Worm (Caenorhabditis elegans): ENCODE data around the gene dnpp-1.

dnpp-1 gene

ce11 chrIII:5879291-5879968 is 15.8 kb upstream of the dnpp-1 start, which contains the start of gene hpo-10:
hpo-10 (plus strand) TSS chrIII:5879489.
- TF ChIP-seq ceh-39 (tag; optimal IDR thresholded peaks at IDR 0.05) (peak; percentile 52), nhr-76 (tag; optimal IDR thresholded peaks at IDR 0.05) (no peak), snpc-4 (tag; optimal IDR thresholded peaks at IDR 0.05) (no peak), nhr-28 (tag; optimal IDR thresholded peaks at IDR 0.05) (no peak), mep-1 (tag; optimal IDR thresholded peaks at IDR 0.05) (no peak), sptf-1 (tag; optimal IDR thresholded peaks at IDR 0.05) (no peak), flh-1 (GFP tag; optimal IDR thresholded peaks at IDR 0.05) (no peak), lin-32 (GFP tag; optimal IDR thresholded peaks at IDR 0.05) (no peak), ham-2 (GFP tag; optimal IDR thresholded peaks at IDR 0.05) (no peak), hlh-1 (tag; optimal IDR thresholded peaks at IDR 0.05) (no peak), unc-62 (GFP tag; optimal IDR thresholded peaks at IDR 0.05) (no peak), pha-4 (tag; optimal IDR thresholded peaks at IDR 0.05) (no peak), nhr-12 (tag; optimal IDR thresholded peaks at IDR 0.05) (no peak), nhr-2 (tag; optimal IDR thresholded peaks at IDR 0.05) (no peak), bed-3 (GFP tag; optimal IDR thresholded peaks at IDR 0.05) (no peak), ces-1 (GFP tag; optimal IDR thresholded peaks at IDR 0.05) (peak; percentile 31)

- TF ChIP-seq lsy-2 (tag; optimal IDR thresholded peaks at IDR 0.05): peak; percentile 62
- no peak for TF ChIP-seq drap-1 (GFP tag; optimal IDR thresholded peaks at IDR 0.05)
Measured at ce11 chrIII:5878215-5878614, 14.6 kb upstream of the dnpp-1 start, which contains the start of the genes mig-21 and F01F1.2. mig-21 (minus strand) TSS chrIII:5878380. F01F1.2 (plus strand) TSS chrIII:5878554.

- TF ChIP-seq lin-13 (tag; optimal IDR thresholded peaks at IDR 0.05) (no peak), nhr-76 (tag; optimal IDR thresholded peaks at IDR 0.05) (no peak), elt-1 (tag; optimal IDR thresholded peaks at IDR 0.05; ENCODE audit: borderline replicate concordance, insufficient read depth) (no peak), sem-2 (GFP tag; optimal IDR thresholded peaks at IDR 0.05) (no peak), ces-1 (GFP tag; optimal IDR thresholded peaks at IDR 0.05) (no peak), ceh-39 (tag; optimal IDR thresholded peaks at IDR 0.05) (no peak), snpc-4 (tag; optimal IDR thresholded peaks at IDR 0.05) (no peak), blmp-1 (tag; optimal IDR thresholded peaks at IDR 0.05) (no peak), lin-32 (GFP tag; optimal IDR thresholded peaks at IDR 0.05) (no peak), unc-120 (tag; optimal IDR thresholded peaks at IDR 0.05; ENCODE audit: poor library complexity, severe bottlenecking) (no peak), M03D4.4 (tag; optimal IDR thresholded peaks at IDR 0.05) (no peak), nhr-12 (tag; optimal IDR thresholded peaks at IDR 0.05) (no peak), lsy-2 (tag; optimal IDR thresholded peaks at IDR 0.05) (no peak), ceh-43 (GFP tag; optimal IDR thresholded peaks at IDR 0.05) (no peak), tbx-8 (GFP tag; optimal IDR thresholded peaks at IDR 0.05) (no peak), unc-39 (tag; optimal IDR thresholded peaks at IDR 0.05) (no peak), nhr-2 (tag; optimal IDR thresholded peaks at IDR 0.05) (no peak), mab-5 (tag; optimal IDR thresholded peaks at IDR 0.05) (no peak), unc-62 (GFP tag; optimal IDR thresholded peaks at IDR 0.05) (no peak), mep-1 (tag; optimal IDR thresholded peaks at IDR 0.05) (no peak)
Measured at ce11 chrIII:5876867-5877641, 13.5 kb upstream of the dnpp-1 start.

- TF ChIP-seq sem-2 (GFP tag; optimal IDR thresholded peaks at IDR 0.05): no peak
- TF ChIP-seq unc-39 (tag; optimal IDR thresholded peaks at IDR 0.05): no peak
- no peak for TF ChIP-seq nhr-28 (tag; optimal IDR thresholded peaks at IDR 0.05)
Measured at ce11 chrIII:5876140-5876675, 12.6 kb upstream of the dnpp-1 start, which contains the start of gene aldo-2. aldo-2 (minus strand) TSS chrIII:5876625.

ce11 chrIII:5875705-5876104 is 12.1 kb upstream of the dnpp-1 start:
- TF ChIP-seq elt-1 (tag; optimal IDR thresholded peaks at IDR 0.05; ENCODE audit: borderline replicate concordance, insufficient read depth) (peak; percentile 35), ces-1 (GFP tag; optimal IDR thresholded peaks at IDR 0.05) (no peak)

Data from whole organism, mixed stage, embryonic.